Worm (Caenorhabditis elegans) whole organism, L3 larva: ENCODE data around the gene C34C6.3.

Source experiments
- ZK546.5 ChIP-seq: sonication (generic microtip); optimal IDR thresholded peaks from 2 replicates; lab custom pipeline; 2017; ENCODE audit warnings: missing biosample characterization, missing genetic modification characterization
- ama-1 ChIP-seq: fragments of 150-350 bp; optimal IDR thresholded peaks from 2 replicates; lab custom pipeline; 2018
- ceh-16 ChIP-seq: sonication (generic microtip); optimal IDR thresholded peaks from 2 replicates; lab custom pipeline; 2017; ENCODE audit warnings: missing biosample characterization, missing genetic modification characterization
- daf-12 ChIP-seq: fragments of 150-350 bp; optimal IDR thresholded peaks from 2 replicates; lab custom pipeline; 2014; ENCODE audit warnings: missing biosample characterization, missing genetic modification reagents, missing genetic modification characterization
- egl-27 ChIP-seq: sonication (generic microtip); optimal IDR thresholded peaks from 4 replicates; lab custom pipeline; 2017; ENCODE audit warnings: missing biosample characterization, missing genetic modification reagents, missing genetic modification characterization
- egl-5 ChIP-seq: fragments of 150-350 bp; optimal IDR thresholded peaks from 2 replicates; lab custom pipeline; 2017; ENCODE audit warnings: missing biosample characterization, missing genetic modification reagents, missing genetic modification characterization, inconsistent platforms
- elt-1 ChIP-seq: fragments of 150-350 bp; optimal IDR thresholded peaks from 2 replicates; lab custom pipeline; 2014; ENCODE audit warnings: missing biosample characterization, missing genetic modification characterization
- elt-2 ChIP-seq: sonication (generic microtip); optimal IDR thresholded peaks from 2 replicates; lab custom pipeline; 2016; ENCODE audit warnings: missing genetic modification reagents, mild to moderate bottlenecking, missing genetic modification characterization, missing compliant biosample characterization
- eor-1 ChIP-seq, 2 experiments: fragments of 150-350 bp; optimal IDR thresholded peaks; 2 replicates each; lab custom pipeline; 2014 to 2018; ENCODE audit warnings: missing biosample characterization in 2 of 2, missing genetic modification characterization in 2 of 2
- fkh-10 ChIP-seq: sonication (generic microtip); optimal IDR thresholded peaks from 2 replicates; lab custom pipeline; 2017; ENCODE audit warnings: missing biosample characterization, missing genetic modification reagents, missing genetic modification characterization
- fos-1 ChIP-seq: fragments of 150-350 bp; optimal IDR thresholded peaks from 2 replicates; lab custom pipeline; 2014; ENCODE audit warnings: missing biosample characterization, missing genetic modification characterization
- hmg-11 ChIP-seq: sonication (generic microtip); optimal IDR thresholded peaks from 2 replicates; lab custom pipeline; 2016; ENCODE audit warnings: missing genetic modification characterization, missing compliant biosample characterization
- jun-1 ChIP-seq: fragments of 150-350 bp; optimal IDR thresholded peaks from 2 replicates; lab custom pipeline; 2014; ENCODE audit warnings: missing biosample characterization, missing genetic modification reagents, missing genetic modification characterization
- lin-15B ChIP-seq: fragments of 150-350 bp; optimal IDR thresholded peaks from 2 replicates; lab custom pipeline; 2014; ENCODE audit warnings: missing biosample characterization, missing genetic modification characterization
- lsy-12 ChIP-seq: sonication (generic microtip); optimal IDR thresholded peaks from 2 replicates; lab custom pipeline; 2016; ENCODE audit warnings: mild to moderate bottlenecking, missing genetic modification characterization, missing compliant biosample characterization
- mml-1 ChIP-seq: fragments of 150-350 bp; sonication (generic microtip); optimal IDR thresholded peaks from 3 replicates; lab custom pipeline; 2014; ENCODE audit warnings: missing biosample characterization, missing genetic modification characterization
- nfya-1 ChIP-seq: sonication (generic microtip); optimal IDR thresholded peaks from 2 replicates; lab custom pipeline; 2017; ENCODE audit warnings: missing genetic modification characterization, mild to moderate bottlenecking, missing compliant biosample characterization, antibody characterized with exemption, moderate library complexity; ENCODE audit not compliant: insufficient read depth
- nhr-11 ChIP-seq: fragments of 150-350 bp; optimal IDR thresholded peaks from 2 replicates; lab custom pipeline; 2014; ENCODE audit warnings: missing biosample characterization, missing genetic modification characterization
- nhr-12 ChIP-seq: fragments of 150-350 bp; optimal IDR thresholded peaks from 2 replicates; lab custom pipeline; 2014; ENCODE audit warnings: missing biosample characterization, missing genetic modification characterization
- nhr-23 ChIP-seq: fragments of 150-350 bp; optimal IDR thresholded peaks from 2 replicates; lab custom pipeline; 2014; ENCODE audit warnings: missing biosample characterization, missing genetic modification reagents, missing genetic modification characterization
- nhr-237 ChIP-seq: fragments of 150-350 bp; optimal IDR thresholded peaks from 2 replicates; lab custom pipeline; 2014; ENCODE audit warnings: missing biosample characterization, missing genetic modification characterization
- nhr-25 ChIP-seq: sonication (generic microtip); optimal IDR thresholded peaks from 2 replicates; lab custom pipeline; 2017; ENCODE audit warnings: missing biosample characterization, missing genetic modification characterization
- nhr-28 ChIP-seq: fragments of 150-350 bp; optimal IDR thresholded peaks from 2 replicates; lab custom pipeline; 2014; ENCODE audit warnings: missing biosample characterization, missing genetic modification characterization
- nhr-43 ChIP-seq: sonication (generic microtip); optimal IDR thresholded peaks from 2 replicates; lab custom pipeline; 2016; ENCODE audit warnings: mild to moderate bottlenecking, missing genetic modification characterization, missing compliant biosample characterization; ENCODE audit not compliant: poor library complexity, severe bottlenecking
- nhr-67 ChIP-seq: fragments of 150-350 bp; optimal IDR thresholded peaks from 2 replicates; lab custom pipeline; 2014; ENCODE audit warnings: missing biosample characterization, missing genetic modification characterization
- nhr-76 ChIP-seq: fragments of 150-350 bp; sonication (generic microtip); optimal IDR thresholded peaks from 5 replicates; lab custom pipeline; 2014; ENCODE audit warnings: missing biosample characterization, missing genetic modification characterization
- nhr-77 ChIP-seq: fragments of 150-350 bp; optimal IDR thresholded peaks from 2 replicates; lab custom pipeline; 2014; ENCODE audit warnings: missing biosample characterization, missing genetic modification characterization
- pha-4 ChIP-seq: fragments of 150-350 bp; optimal IDR thresholded peaks from 2 replicates; lab custom pipeline; 2014; ENCODE audit warnings: missing biosample characterization, missing genetic modification reagents, missing genetic modification characterization
- pqm-1 ChIP-seq: fragments of 150-350 bp; optimal IDR thresholded peaks from 2 replicates; lab custom pipeline; 2017; ENCODE audit warnings: missing biosample characterization, missing genetic modification characterization, inconsistent platforms
- sea-2 ChIP-seq: fragments of 150-350 bp; sonication (generic microtip); optimal IDR thresholded peaks from 4 replicates; lab custom pipeline; 2014; ENCODE audit warnings: missing biosample characterization, missing genetic modification reagents, missing genetic modification characterization
- skn-1 ChIP-seq: fragments of 150-350 bp; optimal IDR thresholded peaks from 2 replicates; lab custom pipeline; 2014; ENCODE audit warnings: missing biosample characterization, missing genetic modification characterization
- snpc-4 ChIP-seq: fragments of 150-350 bp; optimal IDR thresholded peaks from 2 replicates; lab custom pipeline; 2014; ENCODE audit warnings: missing biosample characterization, missing genetic modification characterization
- tbx-2 ChIP-seq: sonication (generic microtip); optimal IDR thresholded peaks from 2 replicates; lab custom pipeline; 2016; ENCODE audit warnings: mild to moderate bottlenecking, missing genetic modification characterization, missing compliant biosample characterization
- unc-39 ChIP-seq: sonication (generic microtip); optimal IDR thresholded peaks from 4 replicates; lab custom pipeline; 2017; ENCODE audit warnings: missing biosample characterization, missing genetic modification characterization
- unc-62 ChIP-seq: fragments of 150-350 bp; sonication (generic microtip); optimal IDR thresholded peaks from 4 replicates; lab custom pipeline; 2014; ENCODE audit warnings: missing biosample characterization, missing genetic modification reagents, missing genetic modification characterization
- zag-1 ChIP-seq: fragments of 150-350 bp; optimal IDR thresholded peaks from 2 replicates; lab custom pipeline; 2014; ENCODE audit warnings: missing biosample characterization, missing genetic modification characterization
- ztf-11 ChIP-seq: fragments of 150-350 bp; optimal IDR thresholded peaks from 2 replicates; lab custom pipeline; 2014; ENCODE audit warnings: missing biosample characterization, missing genetic modification characterization
- ztf-4 ChIP-seq: fragments of 150-350 bp; optimal IDR thresholded peaks from 2 replicates; lab custom pipeline; 2014; ENCODE audit warnings: missing biosample characterization, missing genetic modification characterization

C34C6.3 gene

ce11 chrII:8714913-8715447, 23.3 kb downstream of the C34C6.3 start, which contains the start of the genes rab-21 and T01B7.13:
Gene rab-21 (minus strand): TSS chrII:8715013.
Gene T01B7.13 (plus strand): TSS chrII:8715397.
- TF ChIP-seq skn-1 (tag; lab: Kevin White, UChicago): no peak
- no peak for TF ChIP-seq unc-39 (tag; lab: Kevin White, UChicago)

DNA sequence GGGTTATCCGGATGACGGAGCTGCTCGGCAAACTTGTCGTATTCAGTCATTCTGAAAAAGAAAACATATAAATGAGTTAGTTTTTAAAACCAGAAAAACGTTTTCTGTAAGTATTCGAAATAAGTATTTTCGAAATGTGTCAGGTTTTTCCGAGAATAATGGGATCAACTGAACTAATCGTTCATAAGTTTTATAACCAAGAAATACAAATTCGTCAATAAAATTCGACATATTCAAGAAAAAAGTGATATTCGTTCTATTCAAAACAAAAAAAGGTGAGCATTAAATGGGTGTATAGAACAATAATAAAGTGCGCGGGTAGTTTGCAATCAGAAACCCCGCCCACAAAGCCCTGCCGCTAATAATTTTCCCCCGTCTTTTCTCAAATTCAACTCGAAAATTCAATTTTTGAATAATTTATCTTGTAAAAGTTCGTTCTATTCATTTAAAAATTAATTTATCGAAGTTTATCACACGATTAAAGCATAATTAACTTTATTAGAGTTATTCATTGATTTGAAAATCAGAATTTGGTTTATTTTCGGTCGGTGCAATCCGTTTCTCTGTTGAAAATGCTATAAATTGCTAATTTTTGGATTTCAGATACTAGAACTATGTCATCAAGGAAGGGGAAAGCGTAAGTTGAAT, 24.6 kb downstream of the C34C6.3 start, which contains the start of the genes cyn-11 and T01B7.5:
Gene cyn-11, minus strand, starts transcription at position 51 of the 648 bp plus-strand sequence.
Gene T01B7.5, plus strand, starts transcription at position 598 of the 648 bp plus-strand sequence.
- TF ChIP-seq lin-15B (tag; lab: Kevin White, UChicago) (peak; percentile 2), ama-1 (lab: Kevin White, UChicago) (no peak), snpc-4 (tag; lab: Kevin White, UChicago) (peak; percentile 16), elt-2 (tag; lab: Kevin White, UChicago) (peak; percentile 6), pha-4 (tag; lab: Kevin White, UChicago) (peak; percentile 41), nhr-23 (tag; lab: Kevin White, UChicago) (peak; percentile 29), fkh-10 (GFP tag; lab: Kevin White, UChicago) (no peak), nfya-1 (peak; percentile 39)

ce11 chrII:8717579-8717978, 25.9 kb downstream of the C34C6.3 start:
- no peak for TF ChIP-seq ZK546.5
- peak; percentile 98 for TF ChIP-seq elt-1
- TF ChIP-seq hmg-11 (tag; lab: Kevin White, UChicago): no peak
- TF ChIP-seq daf-12 (tag; lab: Kevin White, UChicago): no peak
- TF ChIP-seq nhr-23 (tag; lab: Kevin White, UChicago): peak; percentile 66
- TF ChIP-seq skn-1 (tag; lab: Kevin White, UChicago): no peak
- no peak for TF ChIP-seq elt-2 (tag; lab: Kevin White, UChicago)
- no peak for TF ChIP-seq eor-1 (tag; optimal IDR thresholded peaks at IDR 0.05; lab: Kevin White, UChicago)
- TF ChIP-seq nhr-25 (tag; lab: Kevin White, UChicago): peak; percentile 93
- TF ChIP-seq zag-1 (tag; lab: Kevin White, UChicago): no peak

DNA sequence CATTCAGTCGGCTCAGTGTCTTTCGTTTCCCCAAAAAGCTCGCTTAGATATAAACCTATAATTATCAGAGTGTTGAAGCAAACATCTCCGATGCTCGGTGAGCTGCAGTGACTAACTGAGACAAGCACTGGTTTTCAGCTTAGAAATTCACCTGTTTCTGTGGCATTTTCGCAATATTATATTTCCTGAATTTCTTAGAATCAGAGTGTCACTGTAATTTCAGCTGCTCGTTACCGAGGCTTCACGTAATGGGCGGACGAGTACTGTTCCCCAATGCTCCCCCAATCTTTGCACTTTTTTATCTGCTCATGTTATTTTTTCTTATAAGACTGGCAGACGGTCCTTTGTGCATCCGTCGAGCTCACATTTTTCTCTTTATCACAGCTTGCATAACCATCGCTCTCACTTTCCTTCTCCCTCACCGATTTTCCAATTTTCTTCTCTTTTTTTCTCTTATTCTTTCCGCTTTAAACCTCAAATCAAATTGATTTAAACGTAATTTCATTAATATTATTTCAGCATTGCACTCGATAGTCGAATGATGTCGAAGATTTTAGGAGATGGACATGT, 30.3 kb downstream of the C34C6.3 start, which contains the start of gene trcs-2:
Gene trcs-2, plus strand, starts transcription at position 520 of the 570 bp plus-strand sequence.
- TF ChIP-seq nhr-12 (no peak), mml-1 (no peak), hmg-11 (tag; lab: Kevin White, UChicago) (no peak), ceh-16 (no peak), fkh-10 (GFP tag; lab: Kevin White, UChicago) (no peak), nhr-43 (tag; lab: Kevin White, UChicago) (no peak), unc-62 (GFP tag; lab: Kevin White, UChicago) (no peak), ztf-11 (tag; lab: Kevin White, UChicago) (no peak), nfya-1 (no peak), nhr-67 (no peak), elt-1 (no peak), nhr-76 (tag; lab: Kevin White, UChicago) (no peak), zag-1 (tag; lab: Kevin White, UChicago) (no peak), nhr-77 (tag; lab: Kevin White, UChicago) (no peak), tbx-2 (tag; lab: Kevin White, UChicago) (no peak), ztf-4 (tag; lab: Kevin White, UChicago) (no peak), sea-2 (GFP tag; lab: Kevin White, UChicago) (no peak)

DNA sequence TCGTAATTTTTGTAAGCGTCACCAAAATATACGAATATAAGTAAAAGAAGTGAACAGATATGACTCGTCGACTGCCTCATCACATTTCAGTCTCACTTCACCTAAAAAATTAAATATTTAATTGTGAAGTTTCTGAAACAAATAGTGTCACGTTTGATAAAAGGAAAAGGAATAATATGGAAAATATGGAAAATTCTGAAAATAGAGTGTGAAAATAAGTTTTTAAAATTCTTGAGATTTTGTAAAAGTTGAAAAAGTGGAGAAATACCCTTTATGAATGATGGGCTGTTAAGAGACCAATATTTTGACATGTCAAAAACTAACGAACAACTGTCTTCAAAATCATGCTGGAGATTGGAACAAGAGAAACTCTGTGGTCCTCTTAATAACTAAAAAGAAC, 35.0 kb downstream of the C34C6.3 start, which contains the start of gene T01B7.9:
Gene T01B7.9, minus strand, starts transcription at position 101 of the 400 bp plus-strand sequence.
- TF ChIP-seq nhr-43 (tag; lab: Kevin White, UChicago): no peak
- no peak for TF ChIP-seq nhr-237 (tag; lab: Kevin White, UChicago)
- no peak for TF ChIP-seq fos-1 (tag; lab: Kevin White, UChicago)
- no peak for TF ChIP-seq egl-27 (tag; lab: Kevin White, UChicago)
- no peak for TF ChIP-seq nhr-25 (tag; lab: Kevin White, UChicago)
- TF ChIP-seq eor-1 (tag; optimal IDR thresholded peaks at IDR 0.05; lab: Kevin White, UChicago): no peak
- TF ChIP-seq jun-1 (tag; lab: Kevin White, UChicago): no peak
- no peak for TF ChIP-seq egl-5 (tag; lab: Kevin White, UChicago)
- TF ChIP-seq nhr-28 (tag; lab: Kevin White, UChicago): no peak
- no peak for TF ChIP-seq nhr-67
- no peak for TF ChIP-seq pha-4 (tag; lab: Kevin White, UChicago)
- no peak for TF ChIP-seq nhr-11 (tag; lab: Kevin White, UChicago)
- no peak for TF ChIP-seq nhr-23 (tag; lab: Kevin White, UChicago)
- TF ChIP-seq lsy-12 (tag; lab: Kevin White, UChicago): no peak
- TF ChIP-seq pqm-1: no peak
- no peak for TF ChIP-seq elt-2 (tag; lab: Kevin White, UChicago)
